1 fruit fly cellular context compared by ENCODE assay signal in the genomic region with DNA sequence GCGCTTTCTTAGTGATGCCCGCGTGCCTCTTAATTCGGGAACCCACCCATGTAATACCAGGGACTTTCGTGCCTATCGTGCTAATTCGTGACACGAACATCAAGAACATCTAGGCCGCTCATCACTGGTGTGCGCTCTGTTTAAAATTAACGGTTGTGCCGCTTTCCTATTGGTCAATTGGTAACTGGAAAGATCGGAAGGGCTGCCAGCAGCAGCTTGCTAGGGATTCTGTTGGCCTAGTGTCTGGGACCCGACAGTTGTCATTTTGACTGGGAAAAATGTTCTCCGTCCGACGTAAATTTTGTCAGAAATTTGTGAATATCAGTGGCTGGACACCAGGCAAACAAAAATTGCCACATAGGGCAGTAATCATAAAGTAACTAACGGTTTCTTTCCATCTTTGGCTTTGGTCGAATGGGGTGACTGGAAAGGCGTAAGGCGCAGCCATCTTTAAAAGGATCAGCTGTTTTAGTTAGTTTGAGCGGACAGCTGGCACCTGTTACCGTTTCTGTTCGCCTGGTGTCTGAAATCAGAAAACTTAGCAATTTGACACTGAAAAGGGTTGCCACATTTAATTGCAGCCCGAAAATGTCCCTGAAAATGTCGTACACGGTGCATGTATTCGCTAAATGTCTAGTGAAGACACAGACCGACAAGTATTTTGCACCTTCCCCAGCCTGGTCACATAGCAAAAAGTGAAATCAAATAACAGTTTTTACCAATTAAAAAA.
TF ChIP-seq lines count a peak whose summit lies in the region.

A gene (plus strand): TSS at position 703 of the 730 bp plus-strand sequence.

TF ChIP-seq in whole organism, embryonic, 481 proteins besides CTCF, POLR2A, EP300 and RAD21 (continued from another document):
- TF ChIP-seq Hey (tag; optimal IDR thresholded peaks at IDR 0.05; lab: Kevin White, UChicago) = no peak
- peak in 1 of 2 experiments; percentile 18 for TF ChIP-seq dpn (GFP tag; optimal IDR thresholded peaks at IDR 0.05; lab: Kevin White, UChicago)
- TF ChIP-seq cad (GFP tag; optimal IDR thresholded peaks at IDR 0.05; lab: Kevin White, UChicago) = peak; percentile 54
- peak; percentile 94 for TF ChIP-seq Myb (GFP tag; optimal IDR thresholded peaks at IDR 0.05; lab: Kevin White, UChicago)
- peak in 1 of 2 experiments; percentile 25 for TF ChIP-seq Hr51 (GFP tag; optimal IDR thresholded peaks at IDR 0.05; lab: Kevin White, UChicago)
- TF ChIP-seq dmrt11E (tag; optimal IDR thresholded peaks at IDR 0.05; lab: Kevin White, UChicago) = no peak
- TF ChIP-seq unpg (GFP tag; optimal IDR thresholded peaks at IDR 0.05; lab: Kevin White, UChicago) = peak; percentile 25
- TF ChIP-seq Ravus (GFP tag; IDR thresholded peaks at IDR 0.05; lab: Robert Waterston, UW) = no peak
- TF ChIP-seq eyg (GFP tag; optimal IDR thresholded peaks at IDR 0.05; lab: Kevin White, UChicago) = no peak
- TF ChIP-seq Doc3 (GFP tag; IDR thresholded peaks at IDR 0.05; lab: Robert Waterston, UW; ENCODE audit: partially characterized antibody) = peak; percentile 98
- no peak for TF ChIP-seq yki (optimal IDR thresholded peaks at IDR 0.05; lab: Kevin White, UChicago)
- TF ChIP-seq ap (GFP tag; IDR thresholded peaks at IDR 0.05; lab: Robert Waterston, UW) = no peak
- TF ChIP-seq CG3995 (GFP tag; optimal IDR thresholded peaks at IDR 0.05; lab: Kevin White, UChicago) = peak; percentile 40
- TF ChIP-seq CG33213 (GFP tag; optimal IDR thresholded peaks at IDR 0.05; lab: Kevin White, UChicago) = peak; percentile 85
- TF ChIP-seq CG7963 (GFP tag; IDR thresholded peaks at IDR 0.05; lab: Robert Waterston, UW; ENCODE audit: partially characterized antibody) = peak; percentile 93
- peak; percentile 7 for TF ChIP-seq CG12942 (GFP tag; optimal IDR thresholded peaks at IDR 0.05; lab: Kevin White, UChicago)
- TF ChIP-seq CG8944 (GFP tag; optimal IDR thresholded peaks at IDR 0.05; lab: Kevin White, UChicago) = no peak
- no peak for TF ChIP-seq pan (optimal IDR thresholded peaks at IDR 0.05; lab: Kevin White, UChicago)
- TF ChIP-seq pan (GFP tag; optimal IDR thresholded peaks at IDR 0.05 in 1 of 2, IDR thresholded peaks at IDR 0.05 in 1 of 2) = peak in 1 of 2 experiments; percentile 18
- peak; percentile 19 for TF ChIP-seq Mad (GFP tag; optimal IDR thresholded peaks at IDR 0.05; lab: Kevin White, UChicago)
- no peak for TF ChIP-seq danr (GFP tag; IDR thresholded peaks at IDR 0.05; lab: Robert Waterston, UW)
- TF ChIP-seq crol (GFP tag; IDR thresholded peaks at IDR 0.05; lab: Robert Waterston, UW) = no peak
- no peak for TF ChIP-seq Hmx (GFP tag; optimal IDR thresholded peaks at IDR 0.05; lab: Kevin White, UChicago)
- TF ChIP-seq trem (tag; optimal IDR thresholded peaks at IDR 0.05; lab: Kevin White, UChicago) = peak; percentile 76
- TF ChIP-seq ken (GFP tag; IDR thresholded peaks at IDR 0.05; lab: Robert Waterston, UW) = 0 out of 3 replicates have a peak, but pooled peaks have one; percentile 24
- TF ChIP-seq CG4820 (GFP tag; optimal IDR thresholded peaks at IDR 0.05; lab: Kevin White, UChicago) = no peak
- peak; percentile 37; the same call in 1 of the 3 replicates for TF ChIP-seq so (GFP tag; IDR thresholded peaks at IDR 0.05; lab: Robert Waterston, UW)
- no peak for TF ChIP-seq Taf1 (GFP tag; IDR thresholded peaks at IDR 0.05; lab: Robert Waterston, UW)
- TF ChIP-seq knrl (GFP tag; IDR thresholded peaks at IDR 0.05; lab: Robert Waterston, UW; ENCODE audit: partially characterized antibody) = peak; percentile 81
- peak; percentile 68 for TF ChIP-seq CG7745 (tag; optimal IDR thresholded peaks at IDR 0.05; lab: Kevin White, UChicago)
- peak; percentile 100 for TF ChIP-seq kni (GFP tag; optimal IDR thresholded peaks at IDR 0.05; lab: Kevin White, UChicago)
- TF ChIP-seq CG14965 (GFP tag; optimal IDR thresholded peaks at IDR 0.05; lab: Kevin White, UChicago; ENCODE audit: borderline replicate concordance) = no peak
